Worm (Caenorhabditis elegans) whole organism, L1 larva: Measurements from ENCODE around the gene inx-2.

Experiments
- alr-1 ChIP-seq: fragments of 200-800 bp; sonication (Bioruptor generic); optimal IDR thresholded peaks from 2 replicates; lab custom pipeline; 2018; ENCODE audit warnings: borderline replicate concordance, mild to moderate bottlenecking, missing genetic modification characterization, missing compliant biosample characterization
- blmp-1 ChIP-seq: fragments of 150-350 bp; optimal IDR thresholded peaks from 2 replicates; lab custom pipeline; 2014; ENCODE audit warnings: missing biosample characterization, missing genetic modification characterization
- ceh-82 ChIP-seq, 3 experiments: fragments of 150-350 bp in 1 of 3; sonication (generic microtip) in 2 of 3; optimal IDR thresholded peaks; 2 replicates each; lab custom pipeline; 2014 to 2017; ENCODE audit warnings: missing biosample characterization in 3 of 3, missing genetic modification characterization in 3 of 3
- egl-27 ChIP-seq, 2 experiments: fragments of 150-350 bp in 1 of 2; sonication (generic microtip); optimal IDR thresholded peaks; 3 replicates each; lab custom pipeline; 2017 to 2018; ENCODE audit warnings: missing biosample characterization in 2 of 2, missing genetic modification characterization in 2 of 2, missing genetic modification reagents in 2 of 2
- jun-1 ChIP-seq: fragments of 150-350 bp; optimal IDR thresholded peaks from 2 replicates; lab custom pipeline; 2014; ENCODE audit warnings: missing biosample characterization, missing genetic modification reagents, missing genetic modification characterization
- snpc-4 ChIP-seq: fragments of 150-350 bp; optimal IDR thresholded peaks from 2 replicates; lab custom pipeline; 2014; ENCODE audit warnings: missing biosample characterization, missing genetic modification characterization
- unc-30 ChIP-seq: sonication (generic microtip); optimal IDR thresholded peaks from 2 replicates; lab custom pipeline; 2017; ENCODE audit warnings: missing biosample characterization, missing genetic modification characterization

DNA sequence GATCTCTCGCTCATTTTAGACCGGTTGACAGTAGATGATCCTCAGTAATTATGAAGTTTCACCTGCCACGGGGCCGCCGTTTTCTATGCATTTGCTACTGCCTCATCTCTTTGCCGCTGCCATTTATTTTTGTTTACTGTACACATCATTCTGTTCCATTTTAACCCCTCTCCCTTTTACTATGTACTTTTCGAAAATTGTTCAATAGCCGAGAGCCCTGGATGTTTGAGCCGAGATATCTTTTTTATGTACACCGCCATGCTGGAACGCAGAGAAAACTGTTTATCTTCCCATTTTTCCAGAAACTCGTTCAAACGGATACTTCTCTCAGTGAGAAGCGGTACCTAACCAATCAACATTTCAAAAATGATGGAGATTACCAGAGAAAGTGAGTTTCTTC, 25.7 kb downstream of the inx-2 start, which contains the start of gene ifa-1:
- no peak for TF ChIP-seq egl-27 (tag; optimal IDR thresholded peaks at IDR 0.05; lab: Kevin White, UChicago)
- TF ChIP-seq unc-30 (tag; lab: Kevin White, UChicago): no peak
- no peak for TF ChIP-seq snpc-4 (tag; lab: Kevin White, UChicago)
- no peak for TF ChIP-seq alr-1 (tag; lab: Kevin White, UChicago)
- no peak for TF ChIP-seq blmp-1 (tag; lab: Kevin White, UChicago)
- TF ChIP-seq jun-1 (tag; lab: Kevin White, UChicago): no peak
- TF ChIP-seq ceh-82 (tag; optimal IDR thresholded peaks at IDR 0.05; lab: Kevin White, UChicago): no peak
